Worm (Caenorhabditis elegans) whole organism, L3 larva: ENCODE measurements around the gene glb-22.

Experiments
- ZK546.5 ChIP-seq: sonication (generic microtip); optimal IDR thresholded peaks from 2 replicates; lab custom pipeline; 2017; ENCODE audit warnings: missing biosample characterization, missing genetic modification characterization
- aly-2 ChIP-seq: fragments of 150-350 bp; optimal IDR thresholded peaks from 2 replicates; lab custom pipeline; 2014; ENCODE audit warnings: missing biosample characterization, missing genetic modification characterization
- ama-1 ChIP-seq: fragments of 150-350 bp; optimal IDR thresholded peaks from 2 replicates; lab custom pipeline; 2018
- ceh-82 ChIP-seq: fragments of 150-350 bp; optimal IDR thresholded peaks from 2 replicates; lab custom pipeline; 2014; ENCODE audit warnings: missing biosample characterization, missing genetic modification characterization
- ceh-9 ChIP-seq: sonication (generic microtip); optimal IDR thresholded peaks from 2 replicates; lab custom pipeline; 2018; ENCODE audit warnings: missing biosample characterization, missing genetic modification characterization
- daf-12 ChIP-seq: fragments of 150-350 bp; optimal IDR thresholded peaks from 2 replicates; lab custom pipeline; 2014; ENCODE audit warnings: missing biosample characterization, missing genetic modification reagents, missing genetic modification characterization
- egl-5 ChIP-seq: fragments of 150-350 bp; optimal IDR thresholded peaks from 2 replicates; lab custom pipeline; 2017; ENCODE audit warnings: missing biosample characterization, missing genetic modification reagents, missing genetic modification characterization, inconsistent platforms
- elt-1 ChIP-seq: fragments of 150-350 bp; optimal IDR thresholded peaks from 2 replicates; lab custom pipeline; 2014; ENCODE audit warnings: missing biosample characterization, missing genetic modification characterization
- elt-2 ChIP-seq: sonication (generic microtip); optimal IDR thresholded peaks from 2 replicates; lab custom pipeline; 2016; ENCODE audit warnings: missing genetic modification reagents, mild to moderate bottlenecking, missing genetic modification characterization, missing compliant biosample characterization
- eor-1 ChIP-seq, 2 experiments: fragments of 150-350 bp; optimal IDR thresholded peaks; 2 replicates each; lab custom pipeline; 2014 to 2018; ENCODE audit warnings: missing biosample characterization in 2 of 2, missing genetic modification characterization in 2 of 2
- fkh-2 ChIP-seq: fragments of 150-350 bp; optimal IDR thresholded peaks from 2 replicates; lab custom pipeline; 2014; ENCODE audit warnings: missing biosample characterization, missing genetic modification reagents, missing genetic modification characterization
- fos-1 ChIP-seq: fragments of 150-350 bp; optimal IDR thresholded peaks from 2 replicates; lab custom pipeline; 2014; ENCODE audit warnings: missing biosample characterization, missing genetic modification characterization
- hmg-11 ChIP-seq: sonication (generic microtip); optimal IDR thresholded peaks from 2 replicates; lab custom pipeline; 2016; ENCODE audit warnings: missing genetic modification characterization, missing compliant biosample characterization
- lin-15B ChIP-seq: fragments of 150-350 bp; optimal IDR thresholded peaks from 2 replicates; lab custom pipeline; 2014; ENCODE audit warnings: missing biosample characterization, missing genetic modification characterization
- lin-39 ChIP-seq: fragments of 150-350 bp; optimal IDR thresholded peaks from 2 replicates; lab custom pipeline; 2018; ENCODE audit warnings: missing biosample characterization, missing genetic modification reagents, missing genetic modification characterization
- lsy-12 ChIP-seq: sonication (generic microtip); optimal IDR thresholded peaks from 2 replicates; lab custom pipeline; 2016; ENCODE audit warnings: mild to moderate bottlenecking, missing genetic modification characterization, missing compliant biosample characterization
- mdl-1 ChIP-seq: fragments of 150-350 bp; optimal IDR thresholded peaks from 2 replicates; lab custom pipeline; 2014; ENCODE audit warnings: missing biosample characterization, missing genetic modification characterization
- nfya-1 ChIP-seq: sonication (generic microtip); optimal IDR thresholded peaks from 2 replicates; lab custom pipeline; 2017; ENCODE audit warnings: missing genetic modification characterization, mild to moderate bottlenecking, missing compliant biosample characterization, antibody characterized with exemption, moderate library complexity; ENCODE audit not compliant: insufficient read depth
- nhr-11 ChIP-seq: fragments of 150-350 bp; optimal IDR thresholded peaks from 2 replicates; lab custom pipeline; 2014; ENCODE audit warnings: missing biosample characterization, missing genetic modification characterization
- nhr-12 ChIP-seq: fragments of 150-350 bp; optimal IDR thresholded peaks from 2 replicates; lab custom pipeline; 2014; ENCODE audit warnings: missing biosample characterization, missing genetic modification characterization
- nhr-23 ChIP-seq: fragments of 150-350 bp; optimal IDR thresholded peaks from 2 replicates; lab custom pipeline; 2014; ENCODE audit warnings: missing biosample characterization, missing genetic modification reagents, missing genetic modification characterization
- nhr-237 ChIP-seq: fragments of 150-350 bp; optimal IDR thresholded peaks from 2 replicates; lab custom pipeline; 2014; ENCODE audit warnings: missing biosample characterization, missing genetic modification characterization
- nhr-25 ChIP-seq: sonication (generic microtip); optimal IDR thresholded peaks from 2 replicates; lab custom pipeline; 2017; ENCODE audit warnings: missing biosample characterization, missing genetic modification characterization
- nhr-28 ChIP-seq: fragments of 150-350 bp; optimal IDR thresholded peaks from 2 replicates; lab custom pipeline; 2014; ENCODE audit warnings: missing biosample characterization, missing genetic modification characterization
- nhr-43 ChIP-seq: sonication (generic microtip); optimal IDR thresholded peaks from 2 replicates; lab custom pipeline; 2016; ENCODE audit warnings: mild to moderate bottlenecking, missing genetic modification characterization, missing compliant biosample characterization; ENCODE audit not compliant: poor library complexity, severe bottlenecking
- nhr-67 ChIP-seq: fragments of 150-350 bp; optimal IDR thresholded peaks from 2 replicates; lab custom pipeline; 2014; ENCODE audit warnings: missing biosample characterization, missing genetic modification characterization
- pqm-1 ChIP-seq: fragments of 150-350 bp; optimal IDR thresholded peaks from 2 replicates; lab custom pipeline; 2017; ENCODE audit warnings: missing biosample characterization, missing genetic modification characterization, inconsistent platforms
- sea-2 ChIP-seq: fragments of 150-350 bp; sonication (generic microtip); optimal IDR thresholded peaks from 4 replicates; lab custom pipeline; 2014; ENCODE audit warnings: missing biosample characterization, missing genetic modification reagents, missing genetic modification characterization
- skn-1 ChIP-seq: fragments of 150-350 bp; optimal IDR thresholded peaks from 2 replicates; lab custom pipeline; 2014; ENCODE audit warnings: missing biosample characterization, missing genetic modification characterization
- snpc-4 ChIP-seq: fragments of 150-350 bp; optimal IDR thresholded peaks from 2 replicates; lab custom pipeline; 2014; ENCODE audit warnings: missing biosample characterization, missing genetic modification characterization
- tbx-2 ChIP-seq: sonication (generic microtip); optimal IDR thresholded peaks from 2 replicates; lab custom pipeline; 2016; ENCODE audit warnings: mild to moderate bottlenecking, missing genetic modification characterization, missing compliant biosample characterization
- unc-39 ChIP-seq: sonication (generic microtip); optimal IDR thresholded peaks from 4 replicates; lab custom pipeline; 2017; ENCODE audit warnings: missing biosample characterization, missing genetic modification characterization
- unc-62 ChIP-seq: fragments of 150-350 bp; sonication (generic microtip); optimal IDR thresholded peaks from 4 replicates; lab custom pipeline; 2014; ENCODE audit warnings: missing biosample characterization, missing genetic modification reagents, missing genetic modification characterization
- ztf-11 ChIP-seq: fragments of 150-350 bp; optimal IDR thresholded peaks from 2 replicates; lab custom pipeline; 2014; ENCODE audit warnings: missing biosample characterization, missing genetic modification characterization
- ztf-4 ChIP-seq: fragments of 150-350 bp; optimal IDR thresholded peaks from 2 replicates; lab custom pipeline; 2014; ENCODE audit warnings: missing biosample characterization, missing genetic modification characterization

The glb-22 gene

DNA sequence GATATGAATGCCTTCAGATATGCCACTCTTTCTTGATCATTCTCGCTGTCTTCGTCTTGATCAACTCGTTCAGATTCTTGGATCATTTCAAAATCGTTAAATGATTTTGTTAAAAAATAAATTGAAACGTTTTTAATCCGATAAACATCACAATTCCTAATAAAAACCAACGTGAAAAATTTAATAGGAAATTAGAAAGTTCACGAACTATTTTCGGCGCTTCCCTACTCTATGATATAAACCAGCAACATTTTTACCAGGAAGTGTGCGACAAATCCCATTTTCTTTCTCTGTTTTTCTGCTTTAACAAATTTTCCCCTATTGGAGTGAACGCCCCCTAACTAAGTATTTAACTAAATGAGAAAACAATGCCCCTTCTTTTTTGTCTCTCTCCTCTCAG is 14.7 kb upstream of the glb-22 start, which contains the start of gene Y40H4A.2:
Gene Y40H4A.2, minus strand, starts transcription at position 101 of the 400 bp plus-strand sequence.
- TF ChIP-seq lsy-12 (tag; lab: Kevin White, UChicago), result no peak
- TF ChIP-seq nhr-28, result no peak
- no peak for TF ChIP-seq fkh-2 (tag; lab: Kevin White, UChicago)
- TF ChIP-seq nhr-11 (tag; lab: Kevin White, UChicago), result no peak
- TF ChIP-seq elt-1, result no peak
- no peak for TF ChIP-seq eor-1 (tag; optimal IDR thresholded peaks at IDR 0.05; lab: Kevin White, UChicago)
- TF ChIP-seq unc-62 (GFP tag; lab: Kevin White, UChicago), result no peak
- TF ChIP-seq nhr-67 (tag; lab: Kevin White, UChicago), result no peak
- TF ChIP-seq lin-39 (tag; lab: Kevin White, UChicago), result no peak

DNA sequence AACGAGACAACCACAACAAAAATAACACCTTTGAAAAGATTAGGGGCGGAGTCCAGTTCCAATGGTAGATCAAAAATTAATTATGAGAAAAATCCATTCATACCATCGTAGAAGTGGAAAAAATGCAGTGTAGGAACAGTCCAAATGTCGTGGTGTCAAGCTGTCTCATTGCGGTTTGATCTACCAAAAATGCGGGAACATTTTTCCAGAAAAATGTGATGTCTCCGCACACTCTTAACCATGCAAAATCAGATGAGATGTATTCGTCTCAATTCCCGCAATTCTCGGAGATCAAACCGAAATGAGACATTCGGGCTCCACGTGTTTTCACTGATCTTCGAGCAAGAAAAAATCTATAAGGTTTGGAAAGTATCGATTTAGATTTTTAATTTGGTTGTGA is 6.0 kb upstream of the glb-22 start:
- TF ChIP-seq fos-1, result no peak
- no peak for TF ChIP-seq ceh-82 (tag; lab: Kevin White, UChicago)
- TF ChIP-seq ztf-11 (tag; lab: Kevin White, UChicago), result no peak
- no peak for TF ChIP-seq lin-15B (tag; lab: Kevin White, UChicago)
- TF ChIP-seq unc-39 (tag; lab: Kevin White, UChicago), result no peak
- no peak for TF ChIP-seq snpc-4 (tag; lab: Kevin White, UChicago)
- TF ChIP-seq nhr-23 (tag; lab: Kevin White, UChicago), result no peak

ce11 chrV:14594943-14595342 is 5.1 kb upstream of the glb-22 start:
- TF ChIP-seq ZK546.5 (tag; lab: Kevin White, UChicago) (no peak), daf-12 (tag; lab: Kevin White, UChicago) (no peak), elt-2 (tag; lab: Kevin White, UChicago) (peak; percentile 3), eor-1 (tag; optimal IDR thresholded peaks at IDR 0.05; lab: Kevin White, UChicago) (no peak), hmg-11 (tag; lab: Kevin White, UChicago) (no peak), nhr-12 (tag; lab: Kevin White, UChicago) (no peak), tbx-2 (tag; lab: Kevin White, UChicago) (no peak), skn-1 (tag; lab: Kevin White, UChicago) (no peak)

ce11 chrV:14595984-14596383 is 4.1 kb upstream of the glb-22 start:
- TF ChIP-seq elt-2 (tag; lab: Kevin White, UChicago) (peak; percentile 72), nhr-237 (tag; lab: Kevin White, UChicago) (no peak)

- TF ChIP-seq lin-15B (tag; lab: Kevin White, UChicago) (no peak), mdl-1 (tag; lab: Kevin White, UChicago) (no peak), nhr-12 (tag; lab: Kevin White, UChicago) (no peak), pqm-1 (tag; lab: Kevin White, UChicago) (peak; percentile 24), elt-2 (tag; lab: Kevin White, UChicago) (peak; percentile 68)
- TF ChIP-seq, all 47 proteins: peak for 2
Measured at ce11 chrV:14597005-14597680, 2.9 kb upstream of the glb-22 start, which contains the start of gene pes-9. Gene pes-9 (minus strand): TSS chrV:14597034.

- peak; percentile 31 for TF ChIP-seq lin-39 (tag; lab: Kevin White, UChicago)
- peak; percentile 16 for TF ChIP-seq pqm-1 (tag; lab: Kevin White, UChicago)
- TF ChIP-seq hmg-11 (tag; lab: Kevin White, UChicago), result peak; percentile 44
- peak; percentile 5 for TF ChIP-seq egl-5 (tag; lab: Kevin White, UChicago)
- no peak for TF ChIP-seq ceh-9 (tag; lab: Kevin White, UChicago)
- no peak for TF ChIP-seq ztf-4 (tag; lab: Kevin White, UChicago)
- peak; percentile 51 for TF ChIP-seq snpc-4 (tag; lab: Kevin White, UChicago)
- no peak for TF ChIP-seq sea-2 (GFP tag; lab: Kevin White, UChicago)
- TF ChIP-seq nfya-1, result peak; percentile 44
- peak; percentile 16 for TF ChIP-seq elt-2 (tag; lab: Kevin White, UChicago)
- peak; percentile 65 for TF ChIP-seq lin-15B (tag; lab: Kevin White, UChicago)
- TF ChIP-seq nhr-25 (tag; lab: Kevin White, UChicago), result peak; percentile 37
- no peak for TF ChIP-seq ama-1 (lab: Kevin White, UChicago)
- TF ChIP-seq nhr-43 (tag; lab: Kevin White, UChicago), result no peak
- TF ChIP-seq aly-2 (tag; lab: Kevin White, UChicago), result no peak
Measured at ce11 chrV:14597681-14598184, 2.3 kb upstream of the glb-22 start, which contains the start of gene R11H6.2. Gene R11H6.2 (plus strand): TSS chrV:14598006.
